Fruit fly (Drosophila melanogaster) whole organism, adult: ENCODE results near the gene Nadsyn.

Experiments
- CG11617 ChIP-seq: fragments of 200-800 bp; sonication (Bioruptor generic); optimal IDR thresholded peaks from 2 replicates; lab custom pipeline; 2017; ENCODE audit warnings: mild to moderate bottlenecking, missing biosample characterization, missing genetic modification reagents, missing genetic modification characterization
- CG12768 ChIP-seq: fragments of 200-800 bp; sonication (Bioruptor generic); optimal IDR thresholded peaks from 2 replicates; lab custom pipeline; 2017; ENCODE audit warnings: missing biosample characterization, missing genetic modification characterization, mild to moderate bottlenecking, moderate library complexity, missing genetic modification reagents
- CG14711 ChIP-seq: fragments of 200-800 bp; sonication (Bioruptor generic); optimal IDR thresholded peaks from 2 replicates; lab custom pipeline; 2018; ENCODE audit warnings: missing biosample characterization, mild to moderate bottlenecking, missing genetic modification characterization, moderate library complexity
- CG1620 ChIP-seq: fragments of 200-800 bp; sonication (Bioruptor generic); optimal IDR thresholded peaks from 2 replicates; lab custom pipeline; 2016; ENCODE audit warnings: missing biosample characterization, missing genetic modification characterization
- CG33017 ChIP-seq: fragments of 200-800 bp; sonication (Bioruptor generic); optimal IDR thresholded peaks from 2 replicates; lab custom pipeline; 2018; ENCODE audit warnings: missing biosample characterization, mild to moderate bottlenecking, missing genetic modification characterization, moderate library complexity
- CG5204 ChIP-seq: fragments of 200-800 bp; sonication (Bioruptor generic); optimal IDR thresholded peaks from 2 replicates; lab custom pipeline; 2016; ENCODE audit warnings: missing biosample characterization, missing genetic modification characterization
- CG7045 ChIP-seq: fragments of 200-800 bp; sonication (Bioruptor generic); optimal IDR thresholded peaks from 2 replicates; lab custom pipeline; 2017; ENCODE audit warnings: missing biosample characterization, mild to moderate bottlenecking, missing genetic modification characterization
- CG7101 ChIP-seq: fragments of 200-800 bp; sonication (Bioruptor generic); optimal IDR thresholded peaks from 2 replicates; lab custom pipeline; 2018; ENCODE audit warnings: missing biosample characterization, mild to moderate bottlenecking, missing genetic modification characterization, moderate library complexity
- Clk ChIP-seq: fragments of 200-800 bp; sonication (Bioruptor generic); optimal IDR thresholded peaks from 2 replicates; lab custom pipeline; 2017; ENCODE audit warnings: missing biosample characterization, missing genetic modification characterization
- Crg-1 ChIP-seq: fragments of 200-800 bp; sonication (Bioruptor generic); optimal IDR thresholded peaks from 2 replicates; lab custom pipeline; 2016; ENCODE audit warnings: missing biosample characterization, missing genetic modification characterization
- Hr96 ChIP-seq: fragments of 200-800 bp; sonication (Bioruptor generic); optimal IDR thresholded peaks from 2 replicates; lab custom pipeline; 2016; ENCODE audit warnings: missing biosample characterization, missing genetic modification characterization
- Mnt ChIP-seq: fragments of 200-800 bp; sonication (Bioruptor generic); optimal IDR thresholded peaks from 2 replicates; lab custom pipeline; 2016; ENCODE audit warnings: missing biosample characterization, mild to moderate bottlenecking, missing genetic modification characterization
- bab1 ChIP-seq: fragments of 200-800 bp; sonication (Bioruptor generic); optimal IDR thresholded peaks from 3 replicates; lab custom pipeline; 2019; ENCODE audit warnings: missing biosample characterization, mild to moderate bottlenecking, missing genetic modification characterization, moderate library complexity
- cic ChIP-seq: fragments of 200-800 bp; sonication (Bioruptor generic); optimal IDR thresholded peaks from 2 replicates; lab custom pipeline; 2017; ENCODE audit warnings: missing biosample characterization, mild to moderate bottlenecking, missing genetic modification characterization, moderate library complexity
- cnc ChIP-seq, 2 experiments: fragments of >200 bp; optimal IDR thresholded peaks; 2 replicates each; lab custom pipeline; 2017
- kay ChIP-seq: fragments of 200-800 bp; sonication (Bioruptor generic); peaks from one replicate; lab custom pipeline; 2016; ENCODE audit warnings: missing biosample characterization, missing genetic modification characterization, borderline replicate concordance
- ovo ChIP-seq: fragments of 200-800 bp; sonication (Bioruptor generic); optimal IDR thresholded peaks from 2 replicates; lab custom pipeline; 2016; ENCODE audit warnings: missing biosample characterization, missing genetic modification characterization
- pad ChIP-seq: fragments of 200-800 bp; sonication (Bioruptor generic); optimal IDR thresholded peaks from 3 replicates; lab custom pipeline; 2017; ENCODE audit warnings: missing biosample characterization, missing genetic modification characterization, mild to moderate bottlenecking, moderate library complexity, missing genetic modification reagents
- tj ChIP-seq: fragments of 200-800 bp; sonication (Bioruptor generic); optimal IDR thresholded peaks from 3 replicates; lab custom pipeline; 2017; ENCODE audit warnings: missing biosample characterization, mild to moderate bottlenecking, missing genetic modification characterization, moderate library complexity
- toe ChIP-seq: fragments of 200-800 bp; sonication (Bioruptor generic); optimal IDR thresholded peaks from 2 replicates; lab custom pipeline; 2016; ENCODE audit warnings: missing biosample characterization, missing genetic modification characterization

Nadsyn gene

dm6 chrX:13639998-13640691 is 77.9 kb downstream of the Nadsyn start:
- TF ChIP-seq cnc (optimal IDR thresholded peaks at IDR 0.05; lab: Kevin White, UChicago) (no peak), Clk (GFP tag; lab: Kevin White, UChicago) (peak; percentile 80), cic (peak; percentile 90), tj (peak; percentile 91), CG12768 (GFP tag; lab: Kevin White, UChicago) (peak; percentile 94), CG7101 (tag; lab: Kevin White, UChicago) (peak; percentile 98), pad (peak; percentile 89), CG14711 (tag; lab: Kevin White, UChicago) (peak; percentile 95), CG7045 (peak; percentile 88), CG5204 (peak; percentile 92), Hr96 (GFP tag; lab: Kevin White, UChicago) (peak; percentile 95), ovo (peak; percentile 77), Crg-1 (GFP tag; lab: Kevin White, UChicago) (peak; percentile 96), toe (GFP tag; lab: Kevin White, UChicago) (peak; percentile 84), Mnt (peak; percentile 95), CG33017 (peak; percentile 93), CG1620 (GFP tag; lab: Kevin White, UChicago) (peak; percentile 94), bab1 (GFP tag; lab: Kevin White, UChicago) (peak; percentile 97), kay (GFP tag; lab: Kevin White, UChicago) (peak; percentile 85), CG11617 (GFP tag; lab: Kevin White, UChicago) (peak; percentile 95)

- TF ChIP-seq Crg-1 (GFP tag; lab: Kevin White, UChicago), result no peak
- no peak for TF ChIP-seq CG5204
- no peak for TF ChIP-seq cnc (optimal IDR thresholded peaks at IDR 0.05; lab: Kevin White, UChicago)
Measured at dm6 chrX:13637588-13637987, 80.5 kb downstream of the Nadsyn start.

- TF ChIP-seq CG7045 (no peak), Clk (GFP tag; lab: Kevin White, UChicago) (no peak), tj (no peak), pad (no peak), Crg-1 (GFP tag; lab: Kevin White, UChicago) (no peak), CG7101 (tag; lab: Kevin White, UChicago) (no peak), CG5204 (no peak), CG12768 (GFP tag; lab: Kevin White, UChicago) (no peak)
Measured at dm6 chrX:13636810-13637209, 81.3 kb downstream of the Nadsyn start.

DNA sequence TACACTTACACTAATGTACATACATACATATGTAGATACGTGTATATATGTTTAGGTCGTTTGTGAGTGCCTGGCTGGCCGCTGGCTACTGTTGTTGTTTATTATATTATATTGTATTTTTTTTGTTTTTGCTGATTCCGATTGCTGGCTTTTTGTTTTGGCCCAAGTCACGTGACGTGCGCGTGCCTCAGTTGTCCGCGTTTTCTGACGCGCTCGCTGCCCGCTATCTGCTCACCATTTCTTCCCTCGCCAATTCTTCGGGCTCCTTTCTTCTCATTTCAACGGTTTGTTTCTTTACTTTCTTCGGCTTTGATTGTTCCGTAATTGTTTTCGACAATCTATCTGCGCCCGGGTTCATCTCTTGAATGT is 83.1 kb downstream of the Nadsyn start:
- peak; percentile 45 for TF ChIP-seq tj
- TF ChIP-seq CG33017, result no peak
